Worm (Caenorhabditis elegans) whole organism, L4 larva: Measurements from ENCODE around the gene F14D7.18.

ENCODE experiments used
- ceh-82 ChIP-seq: sonication (generic microtip); optimal IDR thresholded peaks from 2 replicates; lab custom pipeline; 2017; ENCODE audit warnings: missing biosample characterization, missing genetic modification characterization
- lin-13 ChIP-seq: fragments of 150-350 bp; optimal IDR thresholded peaks from 2 replicates; lab custom pipeline; 2014; ENCODE audit warnings: missing biosample characterization, missing genetic modification reagents, missing genetic modification characterization
- nhr-237 ChIP-seq: sonication (generic microtip); optimal IDR thresholded peaks from 2 replicates; lab custom pipeline; 2017; ENCODE audit warnings: missing biosample characterization, missing genetic modification characterization
- nhr-76 ChIP-seq: fragments of 150-350 bp; optimal IDR thresholded peaks from 2 replicates; lab custom pipeline; 2014; ENCODE audit warnings: missing biosample characterization, missing genetic modification characterization
- snpc-4 ChIP-seq: fragments of 150-350 bp; optimal IDR thresholded peaks from 2 replicates; lab custom pipeline; 2014; ENCODE audit warnings: missing biosample characterization, missing genetic modification characterization
- spr-3 ChIP-seq: fragments of 200-800 bp; sonication (Bioruptor generic); optimal IDR thresholded peaks from 2 replicates; lab custom pipeline; 2018; ENCODE audit warnings: mild to moderate bottlenecking, missing genetic modification characterization, missing compliant biosample characterization
- unc-39 ChIP-seq: sonication (generic microtip); optimal IDR thresholded peaks from 2 replicates; lab custom pipeline; 2017; ENCODE audit warnings: missing biosample characterization, missing genetic modification characterization

DNA sequence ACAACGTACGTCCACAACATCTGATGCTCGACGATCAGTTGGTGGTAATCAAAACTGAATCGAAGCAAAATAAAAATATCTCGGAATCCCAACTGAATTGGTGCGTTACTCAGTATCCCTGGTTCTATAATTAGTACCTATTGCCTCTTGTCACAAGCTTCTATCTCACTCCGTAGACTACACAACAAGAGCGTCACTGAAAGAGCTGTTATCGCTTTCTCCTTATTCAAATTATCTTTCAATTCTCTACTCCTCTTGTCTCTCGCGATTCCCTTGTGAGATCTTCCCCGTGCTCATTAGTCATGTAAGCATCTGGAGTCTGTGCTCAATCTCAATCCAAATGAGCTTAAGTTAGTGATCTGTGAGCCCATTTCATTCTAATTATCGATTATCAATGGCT lies 46.1 kb upstream of the F14D7.18 start, which contains the start of gene srm-6:
- no peak for TF ChIP-seq snpc-4
- TF ChIP-seq unc-39 (tag; lab: Kevin White, UChicago): no peak
- TF ChIP-seq nhr-76 (tag; lab: Kevin White, UChicago): no peak
- TF ChIP-seq spr-3 (GFP tag; lab: Kevin White, UChicago): no peak
- TF ChIP-seq ceh-82 (tag; lab: Kevin White, UChicago): no peak
- TF ChIP-seq nhr-237: no peak
- TF ChIP-seq lin-13 (GFP tag; lab: Kevin White, UChicago): no peak
